Worm (Caenorhabditis elegans): ENCODE measurements around the gene rpl-11.2.

rpl-11.2 gene

ce11 chrX:2226875-2227355 lies 15.5 kb downstream of the rpl-11.2 start:
- TF ChIP-seq ztf-11 (tag; optimal IDR thresholded peaks at IDR 0.05) (no peak), Y55F3AM.14 (GFP tag; optimal IDR thresholded peaks at IDR 0.05) (peak; percentile 50), blmp-1 (tag; optimal IDR thresholded peaks at IDR 0.05; ENCODE audit: insufficient read depth) (no peak), nhr-10 (tag; optimal IDR thresholded peaks at IDR 0.05) (no peak), sem-4 (tag; optimal IDR thresholded peaks at IDR 0.05) (peak; percentile 24), fos-1 (tag; optimal IDR thresholded peaks at IDR 0.05) (peak; percentile 38), ztf-1 (GFP tag; conservative IDR thresholded peaks at IDR 0.05) (no peak), elt-3 (tag; optimal IDR thresholded peaks at IDR 0.05) (no peak), nhr-11 (tag; optimal IDR thresholded peaks at IDR 0.05) (no peak), nhr-25 (tag; optimal IDR thresholded peaks at IDR 0.05) (peak; percentile 41), ztf-4 (tag; optimal IDR thresholded peaks at IDR 0.05) (no peak), alr-1 (tag; optimal IDR thresholded peaks at IDR 0.05) (no peak), lin-13 (GFP tag; optimal IDR thresholded peaks at IDR 0.05) (peak; percentile 70), gmeb-1 (tag; optimal IDR thresholded peaks at IDR 0.05) (peak; percentile 44), C34F6.9 (tag; optimal IDR thresholded peaks at IDR 0.05) (peak; percentile 55), zag-1 (tag; optimal IDR thresholded peaks at IDR 0.05) (peak; percentile 44), nhr-6 (tag; optimal IDR thresholded peaks at IDR 0.05) (peak; percentile 22), ceh-82 (tag; optimal IDR thresholded peaks at IDR 0.05) (no peak), unc-55 (GFP tag; optimal IDR thresholded peaks at IDR 0.05) (peak; percentile 76), F13H6.1 (tag; optimal IDR thresholded peaks at IDR 0.05) (peak; percentile 54), dmd-4 (tag; optimal IDR thresholded peaks at IDR 0.05) (no peak), egl-27 (tag; optimal IDR thresholded peaks at IDR 0.05) (no peak), mdl-1 (tag; optimal IDR thresholded peaks at IDR 0.05) (peak in 1 of 2 experiments; percentile 26), nhr-21 (tag; optimal IDR thresholded peaks at IDR 0.05) (peak; percentile 76), peb-1 (tag; optimal IDR thresholded peaks at IDR 0.05) (no peak), nhr-77 (tag; optimal IDR thresholded peaks at IDR 0.05) (no peak), nhr-23 (tag; optimal IDR thresholded peaks at IDR 0.05) (no peak), sma-3 (GFP tag; optimal IDR thresholded peaks at IDR 0.05) (peak; percentile 55), snpc-4 (tag; optimal IDR thresholded peaks at IDR 0.05) (peak; percentile 48), skn-1 (tag; optimal IDR thresholded peaks at IDR 0.05) (no peak), sma-9 (GFP tag; optimal IDR thresholded peaks at IDR 0.05) (peak; percentile 81), sma-9 (tag; optimal IDR thresholded peaks at IDR 0.05) (no peak), lin-11 (tag; optimal IDR thresholded peaks at IDR 0.05) (peak; percentile 69), crh-2 (tag; optimal IDR thresholded peaks at IDR 0.05) (peak; percentile 71), nhr-129 (tag; optimal IDR thresholded peaks at IDR 0.05) (peak; percentile 77), ceh-16 (tag; optimal IDR thresholded peaks at IDR 0.05) (no peak), ama-1 (optimal IDR thresholded peaks at IDR 0.05) (no peak), nhr-12 (tag; optimal IDR thresholded peaks at IDR 0.05) (no peak), nhr-237 (tag; optimal IDR thresholded peaks at IDR 0.05) (no peak), unc-39 (tag; optimal IDR thresholded peaks at IDR 0.05) (no peak), lsy-2 (tag; optimal IDR thresholded peaks at IDR 0.05) (peak; percentile 53 to 66), ZK546.5 (tag; optimal IDR thresholded peaks at IDR 0.05) (no peak), R02D3.7 (tag; optimal IDR thresholded peaks at IDR 0.05) (no peak), mbf-1 (tag; optimal IDR thresholded peaks at IDR 0.05) (no peak), mab-5 (tag; optimal IDR thresholded peaks at IDR 0.05) (no peak), elt-1 (tag; optimal IDR thresholded peaks at IDR 0.05) (no peak)

ce11 chrX:2220850-2221249 lies 21.6 kb downstream of the rpl-11.2 start, which contains the start of gene hex-1:
hex-1 (plus strand) TSS chrX:2221150.
- no peak for TF ChIP-seq ztf-1 (GFP tag; conservative IDR thresholded peaks at IDR 0.05)

Measured in whole organism, L2 larva.